Fruit fly (Drosophila melanogaster) whole organism, embryonic: ENCODE measurements around the gene cv-c.

ENCODE experiments used
- Abd-B ChIP-seq: fragments of 200-800 bp; sonication (Bioruptor generic); optimal IDR thresholded peaks from 2 replicates; lab custom pipeline; 2018; ENCODE audit warnings: missing biosample characterization, mild to moderate bottlenecking, missing genetic modification characterization, moderate library complexity
- CG10431 ChIP-seq: fragments of 200-800 bp; sonication (Bioruptor generic); optimal IDR thresholded peaks from 3 replicates; lab custom pipeline; 2018; ENCODE audit warnings: missing biosample characterization, mild to moderate bottlenecking, missing genetic modification characterization
- CG10543 ChIP-seq: fragments of 200-800 bp; sonication (Bioruptor generic); optimal IDR thresholded peaks from 3 replicates; lab custom pipeline; 2017; ENCODE audit warnings: missing biosample characterization, mild to moderate bottlenecking, missing genetic modification characterization, moderate library complexity
- CG10565 ChIP-seq: fragments of 200-800 bp; sonication (Bioruptor generic); optimal IDR thresholded peaks from 3 replicates; lab custom pipeline; 2016; ENCODE audit warnings: missing biosample characterization, mild to moderate bottlenecking, missing genetic modification characterization
- CG11093 ChIP-seq: fragments of 200-800 bp; sonication (Bioruptor generic); IDR thresholded peaks from 3 replicates; pipeline ENCODE4 v1.3.6; 2022; ENCODE audit warnings: missing biosample characterization, missing genetic modification characterization
- CG1233 ChIP-seq: fragments of 200-800 bp; sonication (Bioruptor generic); optimal IDR thresholded peaks from 4 replicates; lab custom pipeline; 2018; ENCODE audit warnings: missing biosample characterization, mild to moderate bottlenecking, missing genetic modification characterization
- CG13296 ChIP-seq: fragments of 200-800 bp; sonication (Bioruptor generic); optimal IDR thresholded peaks from 3 replicates; lab custom pipeline; 2018; ENCODE audit warnings: missing biosample characterization, mild to moderate bottlenecking, missing genetic modification characterization
- CG17359 ChIP-seq: fragments of 200-800 bp; sonication (Bioruptor generic); optimal IDR thresholded peaks from 3 replicates; lab custom pipeline; 2018; ENCODE audit warnings: missing biosample characterization, mild to moderate bottlenecking, missing genetic modification characterization, moderate library complexity
- CG17829 ChIP-seq: fragments of 200-800 bp; optimal IDR thresholded peaks from 2 replicates; lab custom pipeline; 2019; ENCODE audit warnings: missing biosample characterization, mild to moderate bottlenecking, missing genetic modification characterization, moderate library complexity
- CG2129 ChIP-seq: fragments of 200-800 bp; sonication (Bioruptor generic); IDR thresholded peaks from 2 replicates; pipeline ENCODE4 v1.3.6; 2022; ENCODE audit warnings: missing biosample characterization, missing genetic modification characterization; ENCODE audit not compliant: partially characterized antibody
- CG2875 ChIP-seq: fragments of 200-800 bp; sonication (Bioruptor generic); optimal IDR thresholded peaks from 2 replicates; lab custom pipeline; 2017; ENCODE audit warnings: missing biosample characterization, mild to moderate bottlenecking, missing genetic modification characterization, missing genetic modification reagents
- CG2889 ChIP-seq: fragments of 200-800 bp; sonication (Bioruptor generic); IDR thresholded peaks from 3 replicates; pipeline ENCODE4 v1.3.6; 2022; ENCODE audit warnings: missing biosample characterization, missing genetic modification characterization
- CG3163 ChIP-seq: fragments of 200-800 bp; sonication (Bioruptor generic); optimal IDR thresholded peaks from 3 replicates; lab custom pipeline; 2016; ENCODE audit warnings: missing biosample characterization, missing genetic modification characterization
- CG3281 ChIP-seq: fragments of 200-800 bp; sonication (Bioruptor generic); optimal IDR thresholded peaks from 3 replicates; lab custom pipeline; 2017; ENCODE audit warnings: missing biosample characterization, mild to moderate bottlenecking, missing genetic modification characterization
- CG3407 ChIP-seq: fragments of 200-800 bp; sonication (Bioruptor generic); optimal IDR thresholded peaks from 2 replicates; lab custom pipeline; 2018; ENCODE audit warnings: missing biosample characterization, mild to moderate bottlenecking, missing genetic modification characterization
- CG4360 ChIP-seq: fragments of 200-800 bp; sonication (Bioruptor generic); IDR thresholded peaks from 2 replicates; pipeline ENCODE4 v1.3.6; 2022; ENCODE audit warnings: missing biosample characterization, missing genetic modification characterization
- CG4424 ChIP-seq: fragments of 200-800 bp; sonication (Bioruptor generic); optimal IDR thresholded peaks from 3 replicates; lab custom pipeline; 2016; ENCODE audit warnings: missing biosample characterization, missing genetic modification characterization
- CG4707 ChIP-seq: fragments of 200-800 bp; sonication (Bioruptor generic); optimal IDR thresholded peaks from 2 replicates; lab custom pipeline; 2018; ENCODE audit warnings: missing biosample characterization, mild to moderate bottlenecking, missing genetic modification characterization, moderate library complexity
- CG5180 ChIP-seq: fragments of 200-800 bp; sonication (Bioruptor generic); optimal IDR thresholded peaks from 3 replicates; lab custom pipeline; 2017; ENCODE audit warnings: missing biosample characterization, missing genetic modification characterization, mild to moderate bottlenecking, moderate library complexity, missing genetic modification reagents
- CG7963 ChIP-seq: fragments of 200-800 bp; sonication (Bioruptor generic); IDR thresholded peaks from 3 replicates; pipeline ENCODE4 v1.3.6; 2022; ENCODE audit warnings: missing biosample characterization, missing genetic modification characterization; ENCODE audit not compliant: partially characterized antibody
- CG8359 ChIP-seq: fragments of 200-800 bp; sonication (Bioruptor generic); optimal IDR thresholded peaks from 2 replicates; lab custom pipeline; 2017; ENCODE audit warnings: missing biosample characterization, mild to moderate bottlenecking, missing genetic modification characterization, borderline replicate concordance
- CG8924 ChIP-seq: fragments of 200-800 bp; optimal IDR thresholded peaks from 3 replicates; lab custom pipeline; 2019; ENCODE audit warnings: missing biosample characterization, mild to moderate bottlenecking, missing genetic modification characterization, moderate library complexity
- CTCF ChIP-seq: fragments of 200-800 bp; sonication (Bioruptor generic); optimal IDR thresholded peaks from 2 replicates; lab custom pipeline; 2017; ENCODE audit warnings: missing biosample characterization, mild to moderate bottlenecking, missing genetic modification characterization, moderate library complexity
- Camta ChIP-seq: fragments of 200-800 bp; sonication (Bioruptor generic); optimal IDR thresholded peaks from 2 replicates; lab custom pipeline; 2016; ENCODE audit warnings: missing biosample characterization, missing genetic modification characterization
- Dll ChIP-seq: fragments of 200-800 bp; sonication (Bioruptor generic); IDR thresholded peaks from 4 replicates; pipeline ENCODE4 v1.3.6; 2022; ENCODE audit warnings: missing biosample characterization, missing genetic modification characterization; ENCODE audit not compliant: partially characterized antibody
- Doc2 ChIP-seq: fragments of 200-800 bp; sonication (Bioruptor generic); IDR thresholded peaks from 2 replicates; pipeline ENCODE4 v1.3.6; 2022; ENCODE audit warnings: missing biosample characterization, missing genetic modification characterization
- E2f1 ChIP-seq: fragments of 200-800 bp; sonication (Bioruptor generic); IDR thresholded peaks from 2 replicates; pipeline ENCODE4 v1.3.6; 2022; ENCODE audit warnings: missing biosample characterization, missing genetic modification characterization
- HLH3B ChIP-seq: fragments of 200-800 bp; sonication (Bioruptor generic); IDR thresholded peaks from 2 replicates; pipeline ENCODE4 v1.3.6; 2022; ENCODE audit warnings: missing biosample characterization, missing genetic modification characterization
- Jarid2 ChIP-seq: fragments of 200-800 bp; sonication (Bioruptor generic); optimal IDR thresholded peaks from 3 replicates; lab custom pipeline; 2017; ENCODE audit warnings: mild to moderate bottlenecking, missing biosample characterization, missing genetic modification reagents, missing genetic modification characterization
- Lim3 ChIP-seq: fragments of 200-800 bp; sonication (Bioruptor generic); IDR thresholded peaks from 2 replicates; pipeline ENCODE4 v1.3.6; 2022; ENCODE audit warnings: missing biosample characterization, missing genetic modification characterization
- Lpt ChIP-seq: fragments of >200 bp; optimal IDR thresholded peaks from 2 replicates; lab custom pipeline; 2018; ENCODE audit warnings: missing biosample characterization, missing genetic modification characterization
- Mad ChIP-seq: fragments of 200-800 bp; sonication (Bioruptor generic); optimal IDR thresholded peaks from 2 replicates; lab custom pipeline; 2016; ENCODE audit warnings: missing biosample characterization, missing genetic modification characterization
- NC2α ChIP-seq: fragments of 200-800 bp; sonication (Bioruptor generic); optimal IDR thresholded peaks from 2 replicates; lab custom pipeline; 2016; ENCODE audit warnings: missing biosample characterization, missing genetic modification characterization
- NK7.1 ChIP-seq: fragments of 200-800 bp; sonication (Bioruptor generic); optimal IDR thresholded peaks from 3 replicates; lab custom pipeline; 2016; ENCODE audit warnings: missing biosample characterization, missing genetic modification characterization
- Scr ChIP-seq: fragments of 200-800 bp; sonication (Bioruptor generic); IDR thresholded peaks from 2 replicates; pipeline ENCODE4 v1.3.6; 2022; ENCODE audit warnings: missing biosample characterization, missing genetic modification characterization; ENCODE audit not compliant: partially characterized antibody
- Sry-δ ChIP-seq: fragments of 200-800 bp; sonication (Bioruptor generic); optimal IDR thresholded peaks from 2 replicates; lab custom pipeline; 2016; ENCODE audit warnings: missing biosample characterization, missing genetic modification characterization
- Xrp1 ChIP-seq: fragments of 200-800 bp; sonication (Bioruptor generic); IDR thresholded peaks from 2 replicates; pipeline ENCODE4 v1.3.6; 2022; ENCODE audit warnings: missing biosample characterization, missing genetic modification characterization
- YL-1 ChIP-seq: fragments of 200-800 bp; sonication (Bioruptor generic); optimal IDR thresholded peaks from 3 replicates; lab custom pipeline; 2017; ENCODE audit warnings: missing biosample characterization, mild to moderate bottlenecking, missing genetic modification characterization
- ara ChIP-seq: fragments of 200-800 bp; sonication (Bioruptor generic); IDR thresholded peaks from 2 replicates; pipeline ENCODE4 v1.3.6; 2022; ENCODE audit warnings: missing biosample characterization, missing genetic modification characterization
- ewg ChIP-seq: fragments of 200-800 bp; sonication (Bioruptor generic); optimal IDR thresholded peaks from 3 replicates; lab custom pipeline; 2017; ENCODE audit warnings: mild to moderate bottlenecking, missing biosample characterization, missing genetic modification reagents, missing genetic modification characterization
- hbn ChIP-seq: fragments of 200-800 bp; sonication (Bioruptor generic); IDR thresholded peaks from 2 replicates; pipeline ENCODE4 v1.3.6; 2022; ENCODE audit warnings: missing biosample characterization, missing genetic modification characterization; ENCODE audit not compliant: partially characterized antibody
- kni ChIP-seq: fragments of 200-800 bp; sonication (Bioruptor generic); optimal IDR thresholded peaks from 3 replicates; lab custom pipeline; 2017; ENCODE audit warnings: mild to moderate bottlenecking, missing biosample characterization, missing genetic modification reagents, missing genetic modification characterization
- mam ChIP-seq: fragments of 200-800 bp; sonication (Bioruptor generic); optimal IDR thresholded peaks from 3 replicates; lab custom pipeline; 2016; ENCODE audit warnings: missing biosample characterization, missing genetic modification characterization
- odd ChIP-seq: fragments of 200-800 bp; sonication (Bioruptor generic); optimal IDR thresholded peaks from 2 replicates; lab custom pipeline; 2017; ENCODE audit warnings: missing biosample characterization, mild to moderate bottlenecking, missing genetic modification characterization
- peb ChIP-seq: fragments of 200-800 bp; sonication (Bioruptor generic); IDR thresholded peaks from 2 replicates; pipeline ENCODE4 v1.3.6; 2022; ENCODE audit warnings: missing biosample characterization, missing genetic modification characterization
- phol ChIP-seq: fragments of 200-800 bp; sonication (Bioruptor generic); optimal IDR thresholded peaks from 3 replicates; lab custom pipeline; 2018; ENCODE audit warnings: missing biosample characterization, mild to moderate bottlenecking, missing genetic modification characterization, moderate library complexity
- repo ChIP-seq: fragments of 200-800 bp; sonication (Bioruptor generic); optimal IDR thresholded peaks from 2 replicates; lab custom pipeline; 2016; ENCODE audit warnings: missing biosample characterization, missing genetic modification characterization
- tio ChIP-seq: fragments of 200-800 bp; sonication (Bioruptor generic); optimal IDR thresholded peaks from 2 replicates; lab custom pipeline; 2017; ENCODE audit warnings: missing biosample characterization, missing genetic modification characterization, inconsistent platforms
- tx ChIP-seq: fragments of 200-800 bp; sonication (Bioruptor generic); optimal IDR thresholded peaks from 2 replicates; lab custom pipeline; 2016; ENCODE audit warnings: missing biosample characterization, missing genetic modification characterization
- unpg ChIP-seq: fragments of 200-800 bp; sonication (Bioruptor generic); optimal IDR thresholded peaks from 3 replicates; lab custom pipeline; 2018; ENCODE audit warnings: missing biosample characterization, mild to moderate bottlenecking, missing genetic modification characterization, moderate library complexity
- vnd ChIP-seq: fragments of 200-800 bp; sonication (Bioruptor generic); IDR thresholded peaks from 3 replicates; pipeline ENCODE4 v1.3.6; 2022; ENCODE audit warnings: missing biosample characterization, missing genetic modification characterization; ENCODE audit not compliant: partially characterized antibody

cv-c gene

DNA sequence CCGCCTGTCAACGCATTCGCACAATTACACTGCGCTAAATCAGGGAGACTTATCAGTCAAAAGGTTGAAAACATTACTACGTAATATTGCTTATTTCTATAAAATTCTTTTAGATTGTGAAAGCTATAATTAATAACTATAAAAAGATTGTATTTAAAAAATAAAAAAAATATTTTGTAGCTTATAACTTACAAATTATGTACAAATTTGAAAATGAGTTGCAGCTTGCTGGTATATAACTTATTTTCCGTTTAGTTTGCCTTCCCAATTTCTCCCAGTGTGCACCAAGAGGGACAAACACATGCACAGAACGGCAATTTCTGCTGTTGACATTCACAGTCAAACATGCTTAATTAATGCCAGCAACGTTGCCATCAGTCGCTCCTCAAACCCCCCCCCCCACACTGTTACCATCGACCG lies 127.8 kb downstream of the cv-c start (continued):
- TF ChIP-seq NK7.1 (GFP tag; lab: Kevin White, UChicago) (no peak), CG13296 (GFP tag; lab: Kevin White, UChicago) (peak; percentile 81), Jarid2 (GFP tag; lab: Kevin White, UChicago) (peak; percentile 44), CG8924 (tag; lab: Kevin White, UChicago) (peak; percentile 81), CG11093 (GFP tag; lab: Robert Waterston, UW) (0 out of 3 replicates have a peak, but pooled peaks have one; percentile 42), tx (GFP tag; lab: Kevin White, UChicago) (no peak), ara (GFP tag; lab: Robert Waterston, UW) (0 out of 2 replicates have a peak, but pooled peaks have one; percentile 35), ewg (GFP tag; lab: Kevin White, UChicago) (peak; percentile 39), Sry-δ (GFP tag; lab: Kevin White, UChicago) (no peak), YL-1 (GFP tag; lab: Kevin White, UChicago) (no peak), tio (GFP tag; lab: Kevin White, UChicago) (peak; percentile 13), CG4424 (GFP tag; lab: Kevin White, UChicago) (peak; percentile 68), CG7963 (GFP tag; lab: Robert Waterston, UW) (no peak), CG10565 (GFP tag; lab: Kevin White, UChicago) (no peak), unpg (GFP tag; lab: Kevin White, UChicago) (peak; percentile 78), HLH3B (peak; percentile 62), CTCF (GFP tag; lab: Kevin White, UChicago) (peak; percentile 35), CG3407 (GFP tag; lab: Kevin White, UChicago) (peak; percentile 33), CG4360 (no peak), CG2889 (GFP tag; lab: Robert Waterston, UW) (no peak), Mad (GFP tag; lab: Kevin White, UChicago) (no peak), CG10543 (GFP tag; lab: Kevin White, UChicago) (peak; percentile 56), CG10431 (GFP tag; lab: Kevin White, UChicago) (no peak), Camta (GFP tag; lab: Kevin White, UChicago) (no peak), CG17359 (tag; lab: Kevin White, UChicago) (peak; percentile 75), Xrp1 (GFP tag; lab: Robert Waterston, UW) (peak; percentile 71; the same call in 1 of the 2 replicates), repo (no peak), Lpt (no peak), CG5180 (GFP tag; lab: Kevin White, UChicago) (peak; percentile 67), Dll (no peak), hbn (GFP tag; lab: Robert Waterston, UW) (no peak), Lim3 (GFP tag; lab: Robert Waterston, UW) (no peak), CG2129 (GFP tag; lab: Robert Waterston, UW) (no peak), odd (GFP tag; lab: Kevin White, UChicago) (peak; percentile 63), phol (tag; lab: Kevin White, UChicago) (peak; percentile 85), mam (GFP tag; lab: Kevin White, UChicago) (no peak), kni (GFP tag; lab: Kevin White, UChicago) (no peak), CG3281 (GFP tag; lab: Kevin White, UChicago) (peak; percentile 86), Scr (GFP tag; lab: Robert Waterston, UW) (no peak), NC2α (GFP tag; lab: Kevin White, UChicago) (no peak), CG2875 (GFP tag; lab: Kevin White, UChicago) (peak; percentile 25), Doc2 (GFP tag; lab: Robert Waterston, UW) (no peak), vnd (GFP tag; lab: Robert Waterston, UW) (no peak), CG3163 (GFP tag; lab: Kevin White, UChicago) (no peak), CG8359 (peak; percentile 61), Abd-B (GFP tag; lab: Kevin White, UChicago) (peak; percentile 49), CG17829 (tag; lab: Kevin White, UChicago) (peak; percentile 84), peb (GFP tag; lab: Robert Waterston, UW) (no peak), CG4707 (GFP tag; lab: Kevin White, UChicago) (no peak), E2f1 (GFP tag; lab: Robert Waterston, UW) (peak; percentile 60; the same call in 1 of the 2 replicates), CG1233 (GFP tag; lab: Kevin White, UChicago) (peak; percentile 71)
